Worm (Caenorhabditis elegans): ENCODE measurements around the gene F13A2.5.

ce11 chrV:4356047-4356612, 45.6 kb downstream of the F13A2.5 start:
- no peak for TF ChIP-seq him-1 (tag; optimal IDR thresholded peaks at IDR 0.05)
- no peak for TF ChIP-seq dao-5 (tag; optimal IDR thresholded peaks at IDR 0.05)
